Worm (Caenorhabditis elegans): ENCODE results near the gene str-114.

ce11 chrV:3686292-3686691 is 36.7 kb downstream of the str-114 start:
- no peak for TF ChIP-seq lin-13 (GFP tag; optimal IDR thresholded peaks at IDR 0.05)
- no peak for TF ChIP-seq skn-1 (tag; optimal IDR thresholded peaks at IDR 0.05)
- TF ChIP-seq hlh-4 (tag; optimal IDR thresholded peaks at IDR 0.05), result no peak
- TF ChIP-seq pax-3 (tag; optimal IDR thresholded peaks at IDR 0.05), result no peak
- no peak for TF ChIP-seq ceh-88 (GFP tag; IDR thresholded peaks at IDR 0.05)
- no peak for TF ChIP-seq lin-15B (tag; optimal IDR thresholded peaks at IDR 0.05)
- TF ChIP-seq zag-1 (tag; optimal IDR thresholded peaks at IDR 0.05), result no peak
- TF ChIP-seq unc-130 (tag; optimal IDR thresholded peaks at IDR 0.05), result no peak
- no peak for TF ChIP-seq lin-35 (GFP tag; optimal IDR thresholded peaks at IDR 0.05)
